Fruit fly (Drosophila melanogaster): ENCODE results near the gene CG6830.

- TF ChIP-seq ttk (optimal IDR thresholded peaks at IDR 0.05) (no peak), Myc (optimal IDR thresholded peaks at IDR 0.05) (no peak)
These were observed 12.1 kb upstream of the CG6830 start, which contains the start of gene CG14717 for dm6 chr3R:11696209-11696608.
